Worm (Caenorhabditis elegans): Measurements from ENCODE around the gene mig-23.

The mig-23 gene

ce11 chrX:5905764-5906163 lies 42.9 kb downstream of the mig-23 start:
- no peak for TF ChIP-seq nfya-1 (tag; optimal IDR thresholded peaks at IDR 0.05)
- no peak for TF ChIP-seq elt-4 (tag; optimal IDR thresholded peaks at IDR 0.05)
- no peak for TF ChIP-seq ceh-48 (tag; optimal IDR thresholded peaks at IDR 0.05)
- TF ChIP-seq pag-3 (tag; optimal IDR thresholded peaks at IDR 0.05; ENCODE audit: borderline replicate concordance), result no peak

DNA sequence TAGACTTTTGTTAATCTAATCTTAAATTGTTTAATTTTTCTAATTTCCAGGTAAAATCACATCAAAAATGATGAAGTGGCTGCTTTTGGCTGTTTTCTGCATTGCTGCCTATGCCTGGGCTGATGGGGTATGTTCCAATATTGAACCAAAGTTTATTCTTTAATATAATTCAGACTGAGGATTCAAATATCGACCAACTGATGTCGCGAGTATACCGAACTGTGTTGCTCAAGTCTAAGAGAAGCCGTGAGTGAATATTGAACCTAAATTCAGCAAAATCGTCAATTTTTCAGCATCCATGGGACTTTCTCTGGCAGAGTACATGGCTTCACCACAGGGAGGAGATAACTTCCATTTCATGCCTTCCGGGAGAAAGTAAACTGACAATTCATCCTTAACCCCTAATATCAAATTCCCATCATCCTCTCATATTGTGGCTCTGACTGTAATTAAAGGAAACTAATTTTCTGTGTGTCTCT lies 44.0 kb downstream of the mig-23 start, which contains the start of gene nlp-49:
Gene nlp-49 (plus strand): TSS at position 51 of the 479 bp plus-strand sequence.
- TF ChIP-seq ceh-22 (tag; optimal IDR thresholded peaks at IDR 0.05), result no peak
- no peak for TF ChIP-seq ceh-31 (tag; optimal IDR thresholded peaks at IDR 0.05)
- TF ChIP-seq pqm-1 (tag; optimal IDR thresholded peaks at IDR 0.05), result no peak
- no peak for TF ChIP-seq ceh-45 (GFP tag; IDR thresholded peaks at IDR 0.05)
- TF ChIP-seq pros-1 (tag; optimal IDR thresholded peaks at IDR 0.05), result no peak
- no peak for TF ChIP-seq sox-2 (GFP tag; IDR thresholded peaks at IDR 0.05)
- no peak for TF ChIP-seq T23F11.4 (GFP tag; optimal IDR thresholded peaks at IDR 0.05)
- no peak for TF ChIP-seq pha-2 (tag; optimal IDR thresholded peaks at IDR 0.05)
- TF ChIP-seq rnt-1 (tag; optimal IDR thresholded peaks at IDR 0.05), result no peak
- no peak for TF ChIP-seq hlh-6 (tag; optimal IDR thresholded peaks at IDR 0.05)
- TF ChIP-seq elt-2 (tag; optimal IDR thresholded peaks at IDR 0.05), result no peak
- TF ChIP-seq ceh-14 (tag; optimal IDR thresholded peaks at IDR 0.05), result no peak
- no peak for TF ChIP-seq madf-2 (tag; optimal IDR thresholded peaks at IDR 0.05)
- TF ChIP-seq nhr-11 (tag; optimal IDR thresholded peaks at IDR 0.05), result no peak
- no peak for TF ChIP-seq hlh-30 (tag; optimal IDR thresholded peaks at IDR 0.05; ENCODE audit: insufficient read depth)

DNA sequence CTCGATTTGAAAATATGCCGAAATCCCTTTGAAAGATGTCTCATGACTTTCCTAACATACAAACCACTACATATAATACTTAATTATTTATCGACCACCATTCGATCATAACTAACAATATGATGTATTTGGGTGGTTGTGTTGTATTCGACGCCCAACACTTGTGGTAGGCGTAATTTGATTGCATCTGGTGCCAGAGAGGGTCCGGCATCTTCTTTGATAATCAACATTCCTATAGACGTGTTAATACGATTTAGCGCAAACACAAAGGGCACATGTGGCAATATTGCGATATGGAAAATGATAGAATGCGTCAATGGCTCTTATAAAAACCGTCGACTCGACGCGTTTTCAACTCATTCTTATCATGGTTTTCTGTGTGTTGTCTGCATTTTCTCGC lies 44.8 kb downstream of the mig-23 start:
- TF ChIP-seq pqm-1 (tag; optimal IDR thresholded peaks at IDR 0.05) (no peak), unc-42 (tag; optimal IDR thresholded peaks at IDR 0.05) (peak; percentile 60)

DNA sequence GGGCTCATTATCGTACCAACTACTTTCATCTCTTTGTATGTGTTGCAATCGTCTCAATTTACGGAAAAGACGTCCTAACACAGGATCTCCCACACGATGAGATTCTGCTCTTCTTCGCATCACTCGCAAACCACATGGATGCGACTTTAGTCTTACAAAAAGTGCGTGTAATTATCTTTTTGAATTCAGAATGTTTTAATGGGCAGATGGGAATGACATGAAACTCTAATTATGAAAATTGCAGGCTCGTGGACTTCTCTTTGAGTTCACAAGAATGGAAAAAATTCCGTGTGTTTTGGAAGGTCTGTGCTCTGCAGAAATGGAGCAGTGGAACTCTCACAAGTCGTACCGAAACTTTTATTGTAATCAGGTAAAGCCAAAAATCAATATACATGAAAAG lies 47.2 kb downstream of the mig-23 start:
- TF ChIP-seq lim-6 (tag; optimal IDR thresholded peaks at IDR 0.05) (no peak), pat-9 (tag; optimal IDR thresholded peaks at IDR 0.05) (no peak), eyg-1 (tag; optimal IDR thresholded peaks at IDR 0.05) (no peak), ets-4 (tag; optimal IDR thresholded peaks at IDR 0.05) (no peak), elt-2 (tag; optimal IDR thresholded peaks at IDR 0.05) (no peak), ztf-16 (tag; optimal IDR thresholded peaks at IDR 0.05) (no peak), ttx-3 (tag; optimal IDR thresholded peaks at IDR 0.05) (no peak), nfya-1 (tag; optimal IDR thresholded peaks at IDR 0.05) (no peak), ceh-2 (tag; optimal IDR thresholded peaks at IDR 0.05) (no peak)

ce11 chrX:5897038-5897437 lies 51.6 kb downstream of the mig-23 start, which contains the start of gene tbc-16:
Gene tbc-16, plus strand, starts transcription at chrX:5897338.
- no peak for TF ChIP-seq ceh-19 (GFP tag; optimal IDR thresholded peaks at IDR 0.05)
- no peak for TF ChIP-seq npax-4 (tag; optimal IDR thresholded peaks at IDR 0.05)
- no peak for TF ChIP-seq ceh-2 (tag; optimal IDR thresholded peaks at IDR 0.05)
- TF ChIP-seq ceh-14 (tag; optimal IDR thresholded peaks at IDR 0.05), result no peak
- no peak for TF ChIP-seq F13H6.1 (tag; optimal IDR thresholded peaks at IDR 0.05)
- TF ChIP-seq ztf-16 (tag; optimal IDR thresholded peaks at IDR 0.05), result no peak
- no peak for TF ChIP-seq ceh-9 (tag; optimal IDR thresholded peaks at IDR 0.05)
- no peak for TF ChIP-seq pqm-1 (tag; optimal IDR thresholded peaks at IDR 0.05)
- no peak for TF ChIP-seq ceh-48 (tag; optimal IDR thresholded peaks at IDR 0.05)

DNA sequence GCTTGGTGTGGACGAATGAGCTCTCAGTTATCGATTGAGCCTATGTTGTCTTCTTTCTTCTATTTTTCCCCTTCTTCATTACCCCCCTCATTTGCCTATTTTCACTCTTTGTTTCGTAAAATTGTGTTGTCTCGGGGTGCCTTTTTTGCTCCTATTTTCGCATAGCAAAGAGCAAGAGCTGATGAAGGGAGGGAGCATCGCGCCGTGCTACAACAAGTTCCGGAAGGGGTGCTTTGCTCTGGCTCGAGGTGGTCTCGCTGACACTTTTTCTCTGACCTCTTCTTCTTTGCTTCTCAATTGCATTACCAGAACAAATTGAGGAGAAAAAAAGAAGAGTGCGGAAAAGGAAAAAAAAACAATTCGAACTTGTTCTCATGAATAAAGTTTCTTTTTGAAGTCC lies 52.7 kb downstream of the mig-23 start:
- no peak for TF ChIP-seq sox-2 (GFP tag; IDR thresholded peaks at IDR 0.05)
- TF ChIP-seq ceh-48 (tag; optimal IDR thresholded peaks at IDR 0.05), result peak; percentile 29
- TF ChIP-seq ceh-14 (tag; optimal IDR thresholded peaks at IDR 0.05), result peak; percentile 52
- TF ChIP-seq ceh-19 (GFP tag; optimal IDR thresholded peaks at IDR 0.05), result no peak
- peak; percentile 87 for TF ChIP-seq unc-42 (tag; optimal IDR thresholded peaks at IDR 0.05)
- peak; percentile 34 for TF ChIP-seq ceh-31 (tag; optimal IDR thresholded peaks at IDR 0.05)
